Worm (Caenorhabditis elegans): ENCODE data around the gene daz-1.

daz-1 gene

DNA sequence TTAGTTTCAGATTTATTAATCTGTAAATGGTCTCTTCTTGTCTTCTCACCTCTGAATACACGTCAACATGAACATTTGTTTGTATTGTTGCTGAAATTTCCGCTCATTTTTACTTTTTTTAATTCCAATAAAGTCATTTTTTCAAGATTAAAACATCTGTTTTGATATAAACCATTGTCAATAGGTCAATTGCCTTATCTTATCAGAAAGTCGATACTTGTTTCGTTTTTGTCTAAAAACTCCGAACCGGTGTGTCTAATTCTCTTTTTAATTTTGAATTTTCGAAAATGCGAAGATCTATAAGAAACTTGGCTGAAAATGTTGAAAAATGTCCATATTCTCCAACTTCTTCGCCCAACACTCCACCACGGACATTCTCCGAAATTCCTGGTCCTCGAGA, 47.7 kb downstream of the daz-1 start, which contains the start of gene cyp-44A1:
cyp-44A1 (plus strand) TSS at position 285 of the 400 bp plus-strand sequence.
- TF ChIP-seq flt-1 (GFP tag; IDR thresholded peaks at IDR 0.05): no peak
- no peak for TF ChIP-seq scrt-1 (GFP tag; IDR thresholded peaks at IDR 0.05)
- TF ChIP-seq tra-4 (tag; optimal IDR thresholded peaks at IDR 0.05): no peak
- TF ChIP-seq ets-7 (tag; optimal IDR thresholded peaks at IDR 0.05): no peak
- no peak for TF ChIP-seq hmg-4 (GFP tag; optimal IDR thresholded peaks at IDR 0.05)

DNA sequence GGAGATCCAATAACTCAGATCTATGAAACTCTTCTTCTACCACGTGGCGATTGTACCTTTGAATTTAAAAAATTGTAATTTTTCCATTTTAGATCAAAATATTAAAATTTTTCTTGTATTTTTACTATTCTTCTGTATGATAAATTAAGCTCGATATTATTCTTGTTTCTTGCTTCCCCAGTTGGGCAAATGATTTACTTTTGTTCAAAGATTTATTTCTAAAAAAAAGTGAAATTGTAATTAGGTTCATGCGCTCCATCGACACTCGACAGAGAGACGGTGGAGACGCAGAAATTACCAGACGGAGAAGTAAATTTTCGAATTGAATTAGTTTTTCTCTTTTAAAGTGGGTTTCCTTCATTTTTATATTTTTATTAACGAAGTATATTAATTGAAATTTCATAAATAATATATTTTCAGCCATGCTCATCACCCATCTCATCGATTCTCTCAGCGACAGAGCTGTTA, 49.7 kb downstream of the daz-1 start, which contains the start of gene npp-24:
npp-24 (plus strand) TSS at position 51 of the 468 bp plus-strand sequence.
- TF ChIP-seq pes-1 (GFP tag; IDR thresholded peaks at IDR 0.05): no peak
- TF ChIP-seq B0310.2 (tag; optimal IDR thresholded peaks at IDR 0.05): no peak
- no peak for TF ChIP-seq flt-1 (GFP tag; IDR thresholded peaks at IDR 0.05)
- no peak for TF ChIP-seq tbx-37 (GFP tag; conservative IDR thresholded peaks at IDR 0.05)
- no peak for TF ChIP-seq ceh-13 (GFP tag; optimal IDR thresholded peaks at IDR 0.05)
- TF ChIP-seq F13C5.2 (tag; optimal IDR thresholded peaks at IDR 0.05): no peak
